Worm (Caenorhabditis elegans) whole organism, midembryonic: ENCODE results near the gene srlf-3.

Source experiments
- T22C8.4 ChIP-seq: fragments of 200-800 bp; sonication (Bioruptor generic); IDR thresholded peaks from 2 replicates; pipeline ENCODE4 v1.3.6; 2022; ENCODE audit warnings: missing genetic modification characterization, missing compliant biosample characterization
- flt-1 ChIP-seq: fragments of 200-800 bp; sonication (Bioruptor generic); IDR thresholded peaks from 2 replicates; pipeline ENCODE4 v1.3.6; 2022; ENCODE audit warnings: missing genetic modification characterization, missing compliant biosample characterization
- ztf-29 ChIP-seq: fragments of 200-800 bp; sonication (Bioruptor generic); IDR thresholded peaks from 2 replicates; pipeline ENCODE4 v1.3.6; 2022; ENCODE audit warnings: missing genetic modification reagents, missing genetic modification characterization, missing compliant biosample characterization

- no peak for TF ChIP-seq flt-1 (GFP tag; lab: Robert Waterston, UW)
- no peak for TF ChIP-seq T22C8.4 (GFP tag; lab: Robert Waterston, UW)
- TF ChIP-seq ztf-29 (GFP tag; lab: Robert Waterston, UW), result no peak
Observed at ce11 chrIV:8501382-8501781, 14.1 kb downstream of the srlf-3 start, which contains the start of gene C28C12.1.
